Worm (Caenorhabditis elegans) whole organism, young adult: Measurements from ENCODE around the gene col-20.

Experiments used
- dpl-1 ChIP-seq: fragments of 150-350 bp; optimal IDR thresholded peaks from 2 replicates; lab custom pipeline; 2014; ENCODE audit warnings: missing biosample characterization, missing genetic modification reagents, missing genetic modification characterization
- rec-8 ChIP-seq, 2 experiments: sonication (generic microtip); optimal IDR thresholded peaks; 2 replicates each; lab custom pipeline; 2016; ENCODE audit warnings: mild to moderate bottlenecking in 2 of 2, missing genetic modification characterization in 2 of 2, missing genetic modification reagents in 2 of 2, missing genotype in 2 of 2, missing biosample characterization in 1 of 2, missing compliant biosample characterization in 1 of 2, moderate library complexity in 1 of 2

DNA sequence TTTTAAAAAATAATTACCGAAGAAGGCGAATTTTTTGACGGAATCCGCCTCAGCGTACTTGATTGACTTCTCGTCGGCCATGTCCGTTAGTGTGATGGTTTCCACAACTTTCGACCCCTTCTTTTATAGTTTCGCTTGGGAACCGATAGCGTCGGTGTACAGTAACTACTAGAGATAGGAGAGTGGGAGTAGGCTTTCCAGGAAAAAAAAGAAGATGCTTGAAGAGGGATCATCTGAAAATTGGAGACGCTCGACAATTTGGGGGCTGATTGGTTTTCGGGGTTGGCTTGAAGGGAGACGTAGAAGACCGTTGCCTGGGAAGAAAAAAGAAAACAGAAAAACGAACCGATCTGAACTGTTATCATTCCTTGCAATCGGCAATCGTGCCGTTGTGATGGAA, at the start of gene col-20:
- TF ChIP-seq dpl-1 (GFP tag; lab: Kevin White, UChicago) (no peak), rec-8 (tag; optimal IDR thresholded peaks at IDR 0.05; lab: Kevin White, UChicago) (no peak)
